Fruit fly (Drosophila melanogaster) whole organism, pupa: ENCODE measurements around the gene Snap24.

Source experiments
- CG10348 ChIP-seq: fragments of 200-800 bp; sonication (Bioruptor generic); IDR thresholded peaks from 2 replicates; pipeline ENCODE4 v1.3.6; 2022; ENCODE audit warnings: missing biosample characterization, missing genetic modification characterization
- CG12605 ChIP-seq: fragments of 200-800 bp; sonication (Bioruptor generic); IDR thresholded peaks from 2 replicates; pipeline ENCODE4 v1.3.6; 2022; ENCODE audit warnings: missing biosample characterization, missing genetic modification characterization
- CG13204 ChIP-seq: fragments of 200-800 bp; sonication (Bioruptor generic); optimal IDR thresholded peaks from 2 replicates; lab custom pipeline; 2018; ENCODE audit warnings: missing biosample characterization, mild to moderate bottlenecking, missing genetic modification characterization, moderate library complexity
- CG14655 ChIP-seq: fragments of 200-800 bp; sonication (Bioruptor generic); optimal IDR thresholded peaks from 3 replicates; lab custom pipeline; 2017; ENCODE audit warnings: mild to moderate bottlenecking, missing biosample characterization, missing genetic modification reagents, missing genetic modification characterization
- CG15710 ChIP-seq: fragments of 200-800 bp; sonication (Bioruptor generic); optimal IDR thresholded peaks from 2 replicates; lab custom pipeline; 2018; ENCODE audit warnings: missing biosample characterization, mild to moderate bottlenecking, missing genetic modification characterization, moderate library complexity
- CG17806 ChIP-seq: fragments of 200-800 bp; sonication (Bioruptor generic); optimal IDR thresholded peaks from 2 replicates; lab custom pipeline; 2018; ENCODE audit warnings: missing biosample characterization, mild to moderate bottlenecking, missing genetic modification characterization, moderate library complexity
- CG32121 ChIP-seq: fragments of 200-800 bp; sonication (Bioruptor generic); IDR thresholded peaks from 2 replicates; pipeline ENCODE4 v1.3.6; 2022; ENCODE audit warnings: missing biosample characterization, missing genetic modification characterization
- CG34367 ChIP-seq: fragments of 200-800 bp; sonication (Bioruptor generic); optimal IDR thresholded peaks from 2 replicates; lab custom pipeline; 2018; ENCODE audit warnings: missing biosample characterization, mild to moderate bottlenecking, missing genetic modification characterization
- CG4496 ChIP-seq: fragments of 200-800 bp; sonication (Bioruptor generic); IDR thresholded peaks from 3 replicates; pipeline ENCODE4 v1.3.6; 2022; ENCODE audit warnings: missing biosample characterization, missing genetic modification characterization
- CG8159 ChIP-seq: fragments of 200-800 bp; sonication (Bioruptor generic); optimal IDR thresholded peaks from 3 replicates; lab custom pipeline; 2018; ENCODE audit warnings: missing biosample characterization, mild to moderate bottlenecking, missing genetic modification characterization, moderate library complexity
- CG8301 ChIP-seq: fragments of 200-800 bp; sonication (Bioruptor generic); optimal IDR thresholded peaks from 2 replicates; lab custom pipeline; 2018; ENCODE audit warnings: missing biosample characterization, mild to moderate bottlenecking, missing genetic modification characterization
- CG9948 ChIP-seq: fragments of 200-800 bp; sonication (Bioruptor generic); optimal IDR thresholded peaks from 2 replicates; lab custom pipeline; 2018; ENCODE audit warnings: missing biosample characterization, mild to moderate bottlenecking, missing genetic modification characterization, moderate library complexity
- D1 ChIP-seq: fragments of 200-800 bp; sonication (Bioruptor generic); optimal IDR thresholded peaks from 2 replicates; lab custom pipeline; 2018; ENCODE audit warnings: missing biosample characterization, mild to moderate bottlenecking, missing genetic modification characterization, moderate library complexity
- EcR ChIP-seq: fragments of 200-800 bp; sonication (Bioruptor generic); optimal IDR thresholded peaks from 3 replicates; lab custom pipeline; 2019; ENCODE audit warnings: missing biosample characterization, missing genetic modification characterization, mild to moderate bottlenecking, moderate library complexity, missing genetic modification reagents
- Ets98B ChIP-seq: fragments of 200-800 bp; sonication (Bioruptor generic); IDR thresholded peaks from 2 replicates; pipeline ENCODE4 v1.3.6; 2022; ENCODE audit warnings: missing biosample characterization, missing genetic modification characterization
- Pif1A ChIP-seq: fragments of 200-800 bp; sonication (Bioruptor generic); optimal IDR thresholded peaks from 3 replicates; lab custom pipeline; 2016; ENCODE audit warnings: missing biosample characterization, missing genetic modification characterization
- Pif1B ChIP-seq: fragments of 200-800 bp; sonication (Bioruptor generic); optimal IDR thresholded peaks from 3 replicates; lab custom pipeline; 2016; ENCODE audit warnings: missing biosample characterization, missing genetic modification characterization
- Snoo ChIP-seq: fragments of 200-800 bp; sonication (Bioruptor generic); optimal IDR thresholded peaks from 3 replicates; lab custom pipeline; 2017; ENCODE audit warnings: missing biosample characterization, mild to moderate bottlenecking, missing genetic modification characterization, inconsistent platforms
- fd96Ca ChIP-seq: fragments of 200-800 bp; sonication (Bioruptor generic); IDR thresholded peaks from 3 replicates; pipeline ENCODE4 v1.3.6; 2022; ENCODE audit warnings: missing biosample characterization, missing genetic modification characterization
- gl ChIP-seq: fragments of 200-800 bp; sonication (Bioruptor generic); optimal IDR thresholded peaks from 2 replicates; lab custom pipeline; 2018; ENCODE audit warnings: missing biosample characterization, mild to moderate bottlenecking, missing genetic modification characterization
- rn ChIP-seq: fragments of 200-800 bp; sonication (Bioruptor generic); IDR thresholded peaks from 2 replicates; pipeline ENCODE4 v1.3.6; 2022; ENCODE audit warnings: missing biosample characterization, missing genetic modification characterization

Snap24 gene

DNA sequence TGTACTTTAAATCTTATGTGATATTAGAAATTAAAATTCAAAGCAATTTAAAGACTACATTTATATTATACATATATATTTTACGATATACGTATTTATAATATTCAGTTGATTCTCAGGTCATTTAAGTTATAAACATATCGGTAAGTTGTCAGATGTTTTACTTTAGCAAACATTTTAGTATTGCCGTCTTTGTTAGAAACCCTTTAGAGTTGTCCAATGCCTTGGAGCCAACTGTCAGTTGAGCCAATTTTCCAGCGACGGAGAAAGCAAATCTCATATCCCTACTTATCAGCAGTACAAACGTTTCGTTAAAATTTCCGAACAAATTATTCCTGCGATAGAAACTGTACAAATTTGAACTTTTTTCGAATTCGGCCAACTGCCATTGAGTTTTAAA, 11.9 kb upstream of the Snap24 start, which contains the start of gene topi:
Gene topi, plus strand, starts transcription at position 301 of the 400 bp plus-strand sequence.
- no peak for TF ChIP-seq CG9948 (tag; lab: Kevin White, UChicago)
- TF ChIP-seq CG4496: no peak
- TF ChIP-seq CG17806 (tag; lab: Kevin White, UChicago): no peak
- no peak for TF ChIP-seq CG14655 (GFP tag; lab: Kevin White, UChicago)

DNA sequence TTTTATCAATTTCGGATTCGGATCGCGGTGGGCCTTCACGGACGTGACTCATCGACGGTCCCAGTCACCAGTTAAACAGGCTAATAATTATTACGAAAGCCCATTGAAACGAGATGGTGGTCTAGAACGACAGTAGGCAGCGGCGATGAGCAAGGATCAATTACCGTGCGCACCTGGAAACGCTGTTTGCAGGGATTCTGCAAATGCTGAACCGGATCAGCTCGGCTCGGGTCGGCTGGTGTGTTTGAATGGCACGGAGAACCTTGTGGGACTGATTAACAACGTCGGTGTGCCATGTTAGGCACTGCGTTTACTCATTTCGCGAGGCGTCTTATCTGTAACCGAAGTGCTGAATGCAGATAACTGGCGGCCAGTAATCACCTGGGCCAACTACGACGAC, 11.2 kb upstream of the Snap24 start, which contains the start of gene Whamy:
Gene Whamy, minus strand, starts transcription at position 273 of the 400 bp plus-strand sequence.
- TF ChIP-seq EcR (GFP tag; lab: Kevin White, UChicago) (no peak), CG13204 (GFP tag; lab: Kevin White, UChicago) (no peak), CG8301 (tag; lab: Kevin White, UChicago) (no peak), Snoo (no peak), gl (no peak), Ets98B (no peak), CG10348 (GFP tag; lab: Robert Waterston, UW) (no peak), CG4496 (no peak), CG12605 (no peak), Pif1A (GFP tag; lab: Kevin White, UChicago) (no peak)
- TF ChIP-seq, all 21 proteins: peak for 0

DNA sequence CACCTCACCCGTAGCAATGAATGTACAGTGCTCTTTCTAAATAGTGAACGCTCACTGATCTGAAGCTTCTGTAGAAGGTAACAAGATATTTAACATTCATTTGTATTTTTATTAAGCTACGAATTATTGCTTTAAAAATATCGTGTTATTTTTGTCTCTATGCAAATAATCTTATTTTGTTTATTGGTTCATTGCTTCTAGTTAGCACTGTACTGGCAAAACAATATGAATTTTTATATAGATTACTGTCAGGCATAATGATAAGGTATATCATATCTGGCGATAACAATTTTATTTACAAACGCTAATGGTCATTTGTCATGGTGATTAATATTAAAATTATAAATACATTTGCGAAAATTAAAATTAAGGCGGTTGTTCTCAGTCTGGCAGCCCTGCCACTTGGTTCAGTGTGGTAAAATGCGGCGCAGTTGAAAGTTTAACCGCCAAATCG, 8.6 kb upstream of the Snap24 start, which contains the start of gene CG9471:
Gene CG9471, minus strand, starts transcription at position 24 of the 454 bp plus-strand sequence.
- TF ChIP-seq CG17806 (tag; lab: Kevin White, UChicago) (peak; percentile 93), Snoo (peak; percentile 92), fd96Ca (GFP tag; lab: Robert Waterston, UW) (peak; percentile 42; the same call in 1 of the 3 replicates), CG8159 (tag; lab: Kevin White, UChicago) (peak; percentile 91), CG32121 (peak; percentile 91), CG12605 (peak; percentile 94), Pif1A (GFP tag; lab: Kevin White, UChicago) (peak; percentile 95), Ets98B (peak; percentile 95), gl (peak; percentile 77), CG10348 (GFP tag; lab: Robert Waterston, UW) (peak; percentile 59), CG14655 (GFP tag; lab: Kevin White, UChicago) (no peak), CG4496 (peak; percentile 97), CG34367 (peak; percentile 89), CG15710 (tag; lab: Kevin White, UChicago) (peak; percentile 91), CG9948 (tag; lab: Kevin White, UChicago) (peak; percentile 89), rn (GFP tag; lab: Robert Waterston, UW) (peak; percentile 82), EcR (GFP tag; lab: Kevin White, UChicago) (peak; percentile 25), D1 (tag; lab: Kevin White, UChicago) (no peak), Pif1B (GFP tag; lab: Kevin White, UChicago) (peak; percentile 93), CG13204 (GFP tag; lab: Kevin White, UChicago) (no peak), CG8301 (tag; lab: Kevin White, UChicago) (peak; percentile 91)

DNA sequence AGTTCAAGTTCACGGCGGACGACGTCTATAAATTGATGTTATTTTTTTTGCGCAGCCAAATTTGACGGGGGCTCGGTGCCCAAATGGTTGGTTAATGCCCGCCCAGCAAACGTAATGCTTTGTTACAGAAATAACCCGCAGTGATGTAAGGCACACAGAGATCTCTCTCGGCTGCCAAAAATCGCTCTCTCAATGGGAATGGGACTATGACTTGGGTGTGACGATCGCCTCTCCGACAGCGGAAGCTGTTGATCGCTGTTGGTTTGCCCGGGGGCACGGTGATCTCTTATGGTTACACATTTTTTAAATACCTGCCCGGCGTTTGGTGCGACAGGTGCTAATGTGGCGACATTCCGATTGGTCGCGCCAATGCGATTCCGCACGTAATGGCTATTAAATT, 7.2 kb upstream of the Snap24 start:
- TF ChIP-seq Pif1B (GFP tag; lab: Kevin White, UChicago): no peak
- peak; percentile 46; the same call in 1 of the 2 replicates for TF ChIP-seq CG32121

DNA sequence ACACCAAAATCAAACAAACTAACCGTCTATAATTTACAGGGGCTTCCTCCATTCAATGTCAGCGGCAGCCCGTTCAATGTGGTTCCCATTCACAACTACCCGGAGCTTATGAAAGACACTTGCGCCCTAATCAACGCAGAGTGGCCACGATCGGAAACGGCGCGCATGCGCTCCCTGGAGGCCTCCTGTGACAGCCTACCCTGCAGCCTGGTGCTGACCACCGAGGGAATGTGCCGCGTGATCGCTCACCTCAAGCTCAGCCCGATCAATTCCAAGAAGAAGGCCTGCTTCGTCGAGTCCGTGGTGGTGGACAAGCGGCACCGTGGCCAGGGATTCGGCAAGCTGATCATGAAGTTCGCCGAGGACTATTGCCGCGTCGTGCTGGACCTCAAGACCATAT, 5.9 kb upstream of the Snap24 start, which contains the start of gene MED6:
Gene MED6, minus strand, starts transcription at position 101 of the 400 bp plus-strand sequence.
- TF ChIP-seq Snoo: no peak
- TF ChIP-seq CG9948 (tag; lab: Kevin White, UChicago): no peak
- no peak for TF ChIP-seq CG12605
- TF ChIP-seq CG4496: no peak
- no peak for TF ChIP-seq CG8159 (tag; lab: Kevin White, UChicago)
- TF ChIP-seq CG34367: no peak
- no peak for TF ChIP-seq CG17806 (tag; lab: Kevin White, UChicago)
- TF ChIP-seq CG14655 (GFP tag; lab: Kevin White, UChicago): no peak
- no peak for TF ChIP-seq rn (GFP tag; lab: Robert Waterston, UW)
- no peak for TF ChIP-seq Pif1B (GFP tag; lab: Kevin White, UChicago)

DNA sequence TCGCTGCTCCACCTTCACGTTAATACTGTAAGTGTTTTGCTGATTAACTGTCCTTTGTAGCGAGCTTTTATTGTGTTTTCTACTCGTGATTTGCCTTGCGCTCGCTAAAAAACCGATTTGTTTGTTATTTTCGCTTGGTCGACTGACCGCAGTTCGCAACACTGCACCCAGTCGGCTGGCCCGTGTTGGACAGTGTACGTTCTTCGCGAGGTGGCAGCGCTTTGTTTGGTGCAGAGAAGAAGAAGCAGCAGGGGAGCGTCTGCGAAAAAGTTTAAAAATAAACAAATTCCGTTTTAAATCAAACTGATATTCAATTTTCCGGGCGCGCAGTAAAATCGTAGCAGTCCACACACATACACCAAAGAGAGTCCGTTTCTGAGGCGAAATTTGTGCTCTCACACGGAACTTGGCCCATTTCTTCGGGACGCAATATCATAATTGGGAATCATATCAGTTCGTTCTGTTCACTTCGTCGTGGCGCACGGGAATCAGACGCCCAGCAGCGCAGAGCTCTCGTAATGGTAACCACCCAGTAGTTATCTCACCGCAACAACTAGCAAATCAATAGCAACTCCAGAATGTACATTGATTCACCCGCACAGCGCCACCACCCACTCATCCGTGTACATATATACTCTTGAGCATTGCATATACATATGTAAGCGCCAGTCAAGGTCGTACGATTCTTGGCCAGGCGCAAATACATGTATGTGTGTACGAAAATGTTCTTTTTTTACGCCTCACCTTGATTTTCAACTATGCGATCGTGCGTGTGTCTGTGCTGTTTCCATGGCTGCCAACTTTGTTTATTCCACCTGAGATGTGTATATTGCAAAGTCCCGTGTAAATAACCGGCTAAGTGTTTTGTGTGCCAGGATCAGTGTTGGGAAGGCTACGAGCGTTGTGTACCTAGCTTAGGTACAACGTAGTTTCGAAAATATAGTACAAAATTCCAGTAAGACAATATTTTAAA, 5.0 kb upstream of the Snap24 start, which contains the start of gene Naa80:
Gene Naa80, plus strand, starts transcription at position 215 of the 973 bp plus-strand sequence.
- TF ChIP-seq CG9948 (tag; lab: Kevin White, UChicago) (no peak), D1 (tag; lab: Kevin White, UChicago) (no peak), CG17806 (tag; lab: Kevin White, UChicago) (peak; percentile 8), CG8159 (tag; lab: Kevin White, UChicago) (peak; percentile 15), CG12605 (no peak), gl (peak; percentile 62), CG34367 (peak; percentile 57), CG14655 (GFP tag; lab: Kevin White, UChicago) (no peak), Pif1B (GFP tag; lab: Kevin White, UChicago) (no peak), fd96Ca (GFP tag; lab: Robert Waterston, UW) (0 out of 3 replicates have a peak, but pooled peaks have one; percentile 39), Snoo (peak; percentile 44), CG4496 (peak; percentile 37; the same call in 1 of the 3 replicates), CG10348 (GFP tag; lab: Robert Waterston, UW) (no peak), CG8301 (tag; lab: Kevin White, UChicago) (peak; percentile 32), EcR (GFP tag; lab: Kevin White, UChicago) (peak; percentile 79), Pif1A (GFP tag; lab: Kevin White, UChicago) (peak; percentile 80), CG32121 (no peak), CG15710 (tag; lab: Kevin White, UChicago) (peak; percentile 41), rn (GFP tag; lab: Robert Waterston, UW) (peak; percentile 48; the same call in 1 of the 2 replicates), CG13204 (GFP tag; lab: Kevin White, UChicago) (no peak), Ets98B (peak; percentile 52)
